Worm (Caenorhabditis elegans) whole organism, L4 larva: ENCODE measurements around the gene tsp-2.

Experiments
- F26F4.8 ChIP-seq: fragments of 200-800 bp; sonication (Bioruptor generic); conservative IDR thresholded peaks from 2 replicates; pipeline ENCODE4 v1.3.6; 2022; ENCODE audit warnings: missing genetic modification characterization, missing compliant biosample characterization
- F37D6.2 ChIP-seq: sonication (generic microtip); optimal IDR thresholded peaks from 2 replicates; lab custom pipeline; 2016; ENCODE audit warnings: mild to moderate bottlenecking, missing genetic modification characterization, missing compliant biosample characterization
- F44E2.7 ChIP-seq: fragments of 200-800 bp; sonication (Bioruptor generic); IDR thresholded peaks from 2 replicates; pipeline ENCODE4 v2.1.2; 2022; ENCODE audit warnings: missing genetic modification characterization, missing compliant biosample characterization
- R02D3.7 ChIP-seq: fragments of 150-350 bp; sonication (generic microtip); optimal IDR thresholded peaks from 3 replicates; lab custom pipeline; 2014; ENCODE audit warnings: missing biosample characterization, missing genetic modification characterization
- T20F7.1 ChIP-seq: fragments of 200-800 bp; sonication (Bioruptor generic); optimal IDR thresholded peaks from 2 replicates; lab custom pipeline; 2018; ENCODE audit warnings: mild to moderate bottlenecking, missing genetic modification characterization, missing compliant biosample characterization
- Y105C5A.15 ChIP-seq: fragments of 200-800 bp; sonication (Bioruptor generic); IDR thresholded peaks from 2 replicates; pipeline ENCODE4 v1.3.6; 2022; ENCODE audit warnings: missing genetic modification characterization, missing compliant biosample characterization
- Y75B8A.6 ChIP-seq: fragments of 200-800 bp; sonication (Bioruptor generic); IDR thresholded peaks from 2 replicates; pipeline ENCODE4 v1.3.6; 2022; ENCODE audit warnings: missing genetic modification reagents, missing genetic modification characterization, missing compliant biosample characterization
- aha-1 ChIP-seq: fragments of 150-350 bp; peaks from one replicate; lab custom pipeline; 2014; ENCODE audit warnings: missing biosample characterization, missing genetic modification characterization
- attf-4 ChIP-seq: sonication (generic microtip); optimal IDR thresholded peaks from 3 replicates; lab custom pipeline; 2017; ENCODE audit warnings: missing biosample characterization, missing genetic modification characterization
- ceh-20 ChIP-seq: fragments of 200-800 bp; sonication (Bioruptor generic); IDR thresholded peaks from 2 replicates; pipeline ENCODE4 v1.3.6; 2022; ENCODE audit warnings: missing genetic modification reagents, missing genetic modification characterization, missing compliant biosample characterization
- ces-1 ChIP-seq: fragments of 150-350 bp; sonication (generic microtip); optimal IDR thresholded peaks from 4 replicates; lab custom pipeline; 2014; ENCODE audit warnings: missing biosample characterization, missing genetic modification reagents, missing genetic modification characterization
- ctbp-1 ChIP-seq: fragments of 200-800 bp; sonication (Bioruptor generic); IDR thresholded peaks from 2 replicates; pipeline ENCODE4 v1.3.6; 2022; ENCODE audit warnings: missing genetic modification reagents, missing genetic modification characterization, missing compliant biosample characterization
- daf-19 ChIP-seq: fragments of 200-800 bp; sonication (Bioruptor generic); conservative IDR thresholded peaks from 2 replicates; pipeline ENCODE4 v1.3.6; 2022; ENCODE audit warnings: missing genetic modification characterization, missing compliant biosample characterization
- dpl-1 ChIP-seq: fragments of 150-350 bp; optimal IDR thresholded peaks from 2 replicates; lab custom pipeline; 2014; ENCODE audit warnings: missing biosample characterization, missing genetic modification reagents, missing genetic modification characterization
- egl-43 ChIP-seq: fragments of 200-800 bp; sonication (Bioruptor generic); IDR thresholded peaks from 2 replicates; pipeline ENCODE4 v1.3.6; 2022; ENCODE audit warnings: missing genetic modification reagents, missing genetic modification characterization, missing compliant biosample characterization
- hlh-30 ChIP-seq: sonication (generic microtip); optimal IDR thresholded peaks from 2 replicates; lab custom pipeline; 2017; ENCODE audit warnings: antibody characterized with exemption, mild to moderate bottlenecking, missing genetic modification characterization, missing compliant biosample characterization; ENCODE audit not compliant: insufficient read depth
- lin-1 ChIP-seq: fragments of 200-800 bp; sonication (Bioruptor generic); IDR thresholded peaks from 2 replicates; pipeline ENCODE4 v1.3.6; 2022; ENCODE audit warnings: missing genetic modification reagents, missing genetic modification characterization, missing compliant biosample characterization
- lin-38 ChIP-seq: fragments of 200-800 bp; sonication (Bioruptor generic); IDR thresholded peaks from 2 replicates; pipeline ENCODE4 v1.3.6; 2022; ENCODE audit warnings: missing genetic modification reagents, missing genetic modification characterization, missing compliant biosample characterization
- mdl-1 ChIP-seq, 2 experiments: fragments of 150-350 bp in 1 of 2; sonication (generic microtip) in 1 of 2; optimal IDR thresholded peaks; 2 replicates each; lab custom pipeline; 2014 to 2017; ENCODE audit warnings: missing biosample characterization in 2 of 2, missing genetic modification characterization in 2 of 2
- mep-1 ChIP-seq: fragments of 150-350 bp; sonication (generic microtip); optimal IDR thresholded peaks from 3 replicates; lab custom pipeline; 2014; ENCODE audit warnings: missing biosample characterization, missing genetic modification characterization
- mes-2 ChIP-seq: sonication (generic microtip); optimal IDR thresholded peaks from 2 replicates; lab custom pipeline; 2016; ENCODE audit warnings: missing genotype, mild to moderate bottlenecking, missing genetic modification characterization, missing compliant biosample characterization; ENCODE audit not compliant: poor library complexity, severe bottlenecking
- mxl-2 ChIP-seq: fragments of 200-800 bp; sonication (Bioruptor generic); conservative IDR thresholded peaks from 2 replicates; pipeline ENCODE4 v1.3.6; 2022; ENCODE audit warnings: missing genetic modification reagents, missing genetic modification characterization, missing compliant biosample characterization
- mxl-3 ChIP-seq: fragments of 200-800 bp; sonication (Bioruptor generic); optimal IDR thresholded peaks from 2 replicates; lab custom pipeline; 2018; ENCODE audit warnings: mild to moderate bottlenecking, missing genetic modification characterization, missing compliant biosample characterization
- nhr-111 ChIP-seq: fragments of 200-800 bp; sonication (Bioruptor generic); optimal IDR thresholded peaks from 2 replicates; lab custom pipeline; 2018; ENCODE audit warnings: mild to moderate bottlenecking, missing genetic modification characterization, missing compliant biosample characterization
- nhr-28 ChIP-seq: fragments of 150-350 bp; optimal IDR thresholded peaks from 2 replicates; lab custom pipeline; 2014; ENCODE audit warnings: missing biosample characterization, missing genetic modification characterization
- nhr-76 ChIP-seq: fragments of 150-350 bp; optimal IDR thresholded peaks from 2 replicates; lab custom pipeline; 2014; ENCODE audit warnings: missing biosample characterization, missing genetic modification characterization
- sdz-12 ChIP-seq: fragments of 200-800 bp; sonication (Bioruptor generic); optimal IDR thresholded peaks from 2 replicates; lab custom pipeline; 2018; ENCODE audit warnings: mild to moderate bottlenecking, missing genetic modification characterization, missing compliant biosample characterization
- set-16 ChIP-seq: fragments of 200-800 bp; sonication (Bioruptor generic); IDR thresholded peaks from 2 replicates; pipeline ENCODE4 v1.3.6; 2022; ENCODE audit warnings: missing genetic modification reagents, missing genetic modification characterization, missing compliant biosample characterization
- snpc-4 ChIP-seq: fragments of 150-350 bp; optimal IDR thresholded peaks from 2 replicates; lab custom pipeline; 2014; ENCODE audit warnings: missing biosample characterization, missing genetic modification characterization
- spr-1 ChIP-seq: sonication (generic microtip); optimal IDR thresholded peaks from 2 replicates; lab custom pipeline; 2016; ENCODE audit warnings: mild to moderate bottlenecking, missing genetic modification characterization, missing compliant biosample characterization
- unc-62 ChIP-seq, 3 experiments: fragments of 150-350 bp in 1 of 3; sonication (generic microtip); optimal IDR thresholded peaks in 2 of 3; peaks in 1 of 3; 1 replicate in 1 of 3; 2 replicates in 2 of 3; lab custom pipeline; 2014 to 2017; ENCODE audit warnings: missing biosample characterization in 3 of 3, missing genetic modification characterization in 3 of 3, missing genetic modification reagents in 3 of 3, missing genotype in 1 of 3
- zag-1 ChIP-seq: fragments of 150-350 bp; optimal IDR thresholded peaks from 2 replicates; lab custom pipeline; 2014; ENCODE audit warnings: missing biosample characterization, missing genetic modification characterization
- ztf-7 ChIP-seq: fragments of 150-350 bp; optimal IDR thresholded peaks from 2 replicates; lab custom pipeline; 2014; ENCODE audit warnings: missing biosample characterization, missing genetic modification characterization

tsp-2 gene

DNA sequence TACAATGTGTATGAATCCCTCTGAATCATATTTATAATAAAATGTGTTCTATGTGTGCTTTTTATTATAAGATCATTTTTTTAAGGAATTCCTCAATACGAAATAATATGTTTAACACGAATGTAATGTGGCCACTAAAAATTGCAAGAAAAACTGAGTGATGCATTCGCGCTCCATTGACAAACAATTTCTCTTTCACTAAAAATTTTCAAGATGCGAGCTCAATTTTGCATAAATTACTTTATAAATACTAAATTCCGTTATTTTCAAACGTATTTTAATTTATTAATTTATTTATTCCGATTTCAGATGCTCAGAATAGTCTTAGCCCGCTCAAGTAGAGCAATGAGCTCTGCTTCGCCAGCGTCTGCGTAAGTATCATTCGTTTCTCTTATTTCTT lies 28.0 kb upstream of the tsp-2 start, which contains the start of gene mrps-9:
Gene mrps-9 (plus strand): TSS at position 310 of the 400 bp plus-strand sequence.
- TF ChIP-seq mes-2 (tag; lab: Kevin White, UChicago) (peak; percentile 61), hlh-30 (tag; lab: Kevin White, UChicago) (peak; percentile 2), lin-38 (GFP tag; lab: Robert Waterston, UW) (peak; percentile 94), T20F7.1 (GFP tag; lab: Kevin White, UChicago) (peak; percentile 29), dpl-1 (GFP tag; lab: Kevin White, UChicago) (peak; percentile 31), F37D6.2 (tag; lab: Kevin White, UChicago) (no peak), nhr-76 (no peak), attf-4 (tag; lab: Kevin White, UChicago) (no peak)

DNA sequence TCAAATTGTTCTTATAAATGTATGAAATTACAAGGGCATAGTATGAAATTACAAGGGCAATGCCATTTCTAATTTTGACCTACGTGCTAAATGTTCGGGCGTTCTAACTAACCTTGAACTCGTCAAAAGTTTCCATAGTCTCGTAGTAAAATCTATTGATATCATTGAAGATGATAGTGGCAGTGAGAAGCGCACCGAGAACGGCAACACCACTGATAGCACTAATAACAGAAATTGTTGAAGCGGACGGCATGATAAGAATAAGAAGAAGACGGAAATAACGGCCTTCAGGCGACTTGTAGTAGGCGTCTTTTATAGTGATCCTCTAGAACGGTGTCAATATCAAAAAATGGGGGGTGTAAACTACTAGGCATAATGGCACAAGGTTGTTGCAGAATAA lies 25.6 kb upstream of the tsp-2 start, which contains the start of gene col-91:
Gene col-91 (minus strand): TSS at position 288 of the 400 bp plus-strand sequence.
- peak in 1 of 2 experiments; percentile 23 for TF ChIP-seq unc-62 (GFP tag; optimal IDR thresholded peaks at IDR 0.05 in 1 of 2; lab: Kevin White, UChicago)
- TF ChIP-seq unc-62 (tag; optimal IDR thresholded peaks at IDR 0.05; lab: Kevin White, UChicago) = no peak
- TF ChIP-seq R02D3.7 (tag; lab: Kevin White, UChicago) = no peak
- TF ChIP-seq set-16 (GFP tag; lab: Robert Waterston, UW) = no peak
- TF ChIP-seq Y75B8A.6 (GFP tag; lab: Robert Waterston, UW) = no peak
- TF ChIP-seq mdl-1 (tag; optimal IDR thresholded peaks at IDR 0.05; lab: Kevin White, UChicago) = no peak
- TF ChIP-seq ceh-20 (GFP tag; lab: Robert Waterston, UW) = no peak
- TF ChIP-seq Y105C5A.15 (GFP tag; lab: Robert Waterston, UW) = no peak
- peak; percentile 37 for TF ChIP-seq nhr-28
- TF ChIP-seq, all 104 proteins: peak for 2

DNA sequence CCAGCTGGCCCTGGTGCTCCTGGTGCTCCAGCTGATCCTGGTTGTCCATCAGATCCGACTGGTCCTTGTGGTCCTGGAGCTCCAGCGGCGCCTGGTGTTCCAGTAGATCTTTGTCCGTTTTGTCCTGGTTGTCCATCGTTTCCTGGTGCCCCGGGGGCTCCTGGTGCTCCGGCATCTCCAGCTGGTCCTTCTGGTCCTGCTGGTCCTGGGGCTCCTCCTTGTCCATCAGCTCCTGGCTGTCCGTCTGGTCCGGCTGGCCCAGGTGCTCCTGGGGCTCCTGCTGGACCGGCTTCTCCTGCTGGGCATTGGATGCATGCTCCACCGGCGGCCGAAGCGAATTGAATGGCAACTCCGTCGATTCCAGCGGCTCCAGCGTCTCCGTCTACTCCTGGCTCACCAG lies 24.9 kb upstream of the tsp-2 start:
- 0 out of 2 replicates have a peak, but pooled peaks have one; percentile 15 for TF ChIP-seq lin-38 (GFP tag; lab: Robert Waterston, UW)
- peak; percentile 10 for TF ChIP-seq mes-2 (tag; lab: Kevin White, UChicago)
- TF ChIP-seq sdz-12 (GFP tag; lab: Kevin White, UChicago) = peak; percentile 51
- peak; percentile 98 for TF ChIP-seq set-16 (GFP tag; lab: Robert Waterston, UW)
- no peak for TF ChIP-seq nhr-111 (GFP tag; lab: Kevin White, UChicago)
- TF ChIP-seq egl-43 (GFP tag; lab: Robert Waterston, UW) = 0 out of 2 replicates have a peak, but pooled peaks have one; percentile 17
- no peak for TF ChIP-seq nhr-76
- TF ChIP-seq, all 104 proteins: peak for 5

DNA sequence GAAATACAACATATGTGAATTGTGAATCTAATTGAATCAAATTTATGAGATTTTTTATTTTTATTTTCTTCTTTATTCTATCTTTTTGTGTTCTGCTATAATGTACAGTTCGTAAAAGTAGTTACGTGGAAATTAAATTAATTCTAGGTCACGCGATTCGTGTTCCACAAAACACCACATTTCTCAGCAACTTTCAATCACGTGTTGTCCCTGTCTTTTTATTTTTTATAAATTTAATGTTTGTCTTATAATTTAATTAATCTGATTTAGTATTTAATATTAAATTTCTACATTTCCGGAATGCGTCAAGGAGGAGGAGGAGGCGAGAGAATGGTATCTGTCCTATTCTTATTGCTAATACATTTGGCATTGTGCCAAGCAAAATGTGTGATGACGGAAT lies 20.3 kb upstream of the tsp-2 start, which contains the start of gene ncr-2:
Gene ncr-2 (plus strand): TSS at position 301 of the 400 bp plus-strand sequence.
- TF ChIP-seq aha-1 (tag; lab: Kevin White, UChicago) = no peak
- no peak for TF ChIP-seq hlh-30 (tag; lab: Kevin White, UChicago)
- TF ChIP-seq lin-38 (GFP tag; lab: Robert Waterston, UW) = no peak
- TF ChIP-seq F44E2.7 (GFP tag; lab: Robert Waterston, UW) = no peak
- TF ChIP-seq spr-1 (tag; lab: Kevin White, UChicago) = no peak
- no peak for TF ChIP-seq mdl-1 (tag; optimal IDR thresholded peaks at IDR 0.05; lab: Kevin White, UChicago)
- TF ChIP-seq lin-1 (GFP tag; lab: Robert Waterston, UW) = no peak
- no peak for TF ChIP-seq mep-1 (tag; lab: Kevin White, UChicago)
- no peak for TF ChIP-seq ztf-7
- no peak for TF ChIP-seq snpc-4 (tag; lab: Kevin White, UChicago)
- no peak for TF ChIP-seq mxl-2 (GFP tag; lab: Robert Waterston, UW)
- TF ChIP-seq ctbp-1 = no peak
- no peak for TF ChIP-seq ces-1
- no peak for TF ChIP-seq ceh-20 (GFP tag; lab: Robert Waterston, UW)
- no peak for TF ChIP-seq F26F4.8 (GFP tag; lab: Robert Waterston, UW)
- no peak for TF ChIP-seq daf-19
- TF ChIP-seq egl-43 (GFP tag; lab: Robert Waterston, UW) = no peak
- TF ChIP-seq mxl-3 (GFP tag; lab: Kevin White, UChicago) = no peak
- no peak for TF ChIP-seq zag-1 (tag; lab: Kevin White, UChicago)
- TF ChIP-seq, all 104 proteins: peak for 0
